Worm (Caenorhabditis elegans) whole organism, mixed stage, embryonic: ENCODE measurements around the gene nas-32.

ENCODE experiments used
- ceh-43 ChIP-seq: fragments of 200-800 bp; sonication (Bioruptor generic); optimal IDR thresholded peaks from 2 replicates; lab custom pipeline; 2018; ENCODE audit warnings: mild to moderate bottlenecking, missing genetic modification characterization, moderate library complexity, missing compliant biosample characterization
- unc-39 ChIP-seq: fragments of 150-350 bp; optimal IDR thresholded peaks from 2 replicates; lab custom pipeline; 2014; ENCODE audit warnings: missing biosample characterization, missing genetic modification characterization
- unc-62 ChIP-seq: fragments of 150-350 bp; optimal IDR thresholded peaks from 2 replicates; lab custom pipeline; 2014; ENCODE audit warnings: missing biosample characterization, missing genetic modification reagents, missing genetic modification characterization

ce11 chrV:915716-916115, 16.7 kb upstream of the nas-32 start:
- no peak for TF ChIP-seq ceh-43
- TF ChIP-seq unc-39 (tag; lab: Kevin White, UChicago) = no peak
- TF ChIP-seq unc-62 (GFP tag; lab: Kevin White, UChicago) = no peak
